Worm (Caenorhabditis elegans): ENCODE measurements around the gene C17H12.37.

C17H12.37 gene

ce11 chrIV:6804815-6805214 is at the start of gene C17H12.37:
Gene C17H12.37, plus strand, starts transcription at chrIV:6805115.
- no peak for TF ChIP-seq hmbx-1 (tag; optimal IDR thresholded peaks at IDR 0.05)
- TF ChIP-seq ama-1 (optimal IDR thresholded peaks at IDR 0.05), result no peak
- no peak for TF ChIP-seq hnd-1 (tag; optimal IDR thresholded peaks at IDR 0.05)
- TF ChIP-seq B0310.2 (tag; optimal IDR thresholded peaks at IDR 0.05), result no peak
- no peak for TF ChIP-seq F13C5.2 (tag; optimal IDR thresholded peaks at IDR 0.05)
- TF ChIP-seq ceh-36 (tag; optimal IDR thresholded peaks at IDR 0.05), result no peak

ce11 chrIV:6756374-6756773 is 48.5 kb upstream of the C17H12.37 start:
- TF ChIP-seq sea-1 (GFP tag; conservative IDR thresholded peaks at IDR 0.05) (peak; percentile 91), B0310.2 (tag; optimal IDR thresholded peaks at IDR 0.05) (peak; percentile 47), tra-4 (tag; optimal IDR thresholded peaks at IDR 0.05) (no peak), scrt-1 (GFP tag; IDR thresholded peaks at IDR 0.05) (peak; percentile 83), hmg-4 (GFP tag; optimal IDR thresholded peaks at IDR 0.05) (peak; percentile 91), F13C5.2 (tag; optimal IDR thresholded peaks at IDR 0.05) (peak; percentile 94), tbx-37 (GFP tag; conservative IDR thresholded peaks at IDR 0.05) (peak; percentile 81), hnd-1 (tag; optimal IDR thresholded peaks at IDR 0.05) (peak; percentile 60), ama-1 (optimal IDR thresholded peaks at IDR 0.05) (no peak), ceh-36 (tag; optimal IDR thresholded peaks at IDR 0.05) (peak; percentile 71), hmbx-1 (tag; optimal IDR thresholded peaks at IDR 0.05) (peak; percentile 27), flt-1 (GFP tag; IDR thresholded peaks at IDR 0.05) (peak; percentile 78), pes-1 (GFP tag; IDR thresholded peaks at IDR 0.05) (no peak; the same call in 1 of the 2 replicates), ceh-13 (GFP tag; optimal IDR thresholded peaks at IDR 0.05) (peak; percentile 55), tbx-11 (GFP tag; IDR thresholded peaks at IDR 0.05) (peak; percentile 80), ets-7 (tag; optimal IDR thresholded peaks at IDR 0.05) (peak; percentile 69), aly-1 (tag; optimal IDR thresholded peaks at IDR 0.05) (peak; percentile 82)

- TF ChIP-seq hnd-1 (tag; optimal IDR thresholded peaks at IDR 0.05) (no peak), hmg-4 (GFP tag; optimal IDR thresholded peaks at IDR 0.05) (no peak), sea-1 (GFP tag; conservative IDR thresholded peaks at IDR 0.05) (no peak), B0310.2 (tag; optimal IDR thresholded peaks at IDR 0.05) (no peak), tbx-11 (GFP tag; IDR thresholded peaks at IDR 0.05) (no peak), F13C5.2 (tag; optimal IDR thresholded peaks at IDR 0.05) (no peak), hmbx-1 (tag; optimal IDR thresholded peaks at IDR 0.05) (no peak)
Observed at ce11 chrIV:6757011-6757410, 47.9 kb upstream of the C17H12.37 start, which contains the start of gene usp-4. Gene usp-4, plus strand, starts transcription at chrIV:6757311.

ce11 chrIV:6757614-6758013 is 47.3 kb upstream of the C17H12.37 start:
- TF ChIP-seq sea-1 (GFP tag; conservative IDR thresholded peaks at IDR 0.05) (no peak), aly-1 (tag; optimal IDR thresholded peaks at IDR 0.05) (no peak), hnd-1 (tag; optimal IDR thresholded peaks at IDR 0.05) (no peak), pes-1 (GFP tag; IDR thresholded peaks at IDR 0.05) (no peak), ets-7 (tag; optimal IDR thresholded peaks at IDR 0.05) (no peak), ceh-36 (tag; optimal IDR thresholded peaks at IDR 0.05) (no peak), scrt-1 (GFP tag; IDR thresholded peaks at IDR 0.05) (no peak)

ce11 chrIV:6762416-6762815 is 42.5 kb upstream of the C17H12.37 start, which contains the start of gene spd-3:
Gene spd-3, plus strand, starts transcription at chrIV:6762716.
- TF ChIP-seq aly-1 (tag; optimal IDR thresholded peaks at IDR 0.05) (no peak), tra-4 (tag; optimal IDR thresholded peaks at IDR 0.05) (no peak), F13C5.2 (tag; optimal IDR thresholded peaks at IDR 0.05) (no peak), hmg-4 (GFP tag; optimal IDR thresholded peaks at IDR 0.05) (no peak), tbx-37 (GFP tag; conservative IDR thresholded peaks at IDR 0.05) (no peak), ets-7 (tag; optimal IDR thresholded peaks at IDR 0.05) (no peak), ceh-13 (GFP tag; optimal IDR thresholded peaks at IDR 0.05) (no peak), ama-1 (optimal IDR thresholded peaks at IDR 0.05) (no peak)

- TF ChIP-seq F13C5.2 (tag; optimal IDR thresholded peaks at IDR 0.05) (peak; percentile 1), tra-4 (tag; optimal IDR thresholded peaks at IDR 0.05) (no peak), scrt-1 (GFP tag; IDR thresholded peaks at IDR 0.05) (no peak)
Observed at ce11 chrIV:6767240-6767639, 37.7 kb upstream of the C17H12.37 start.

ce11 chrIV:6770407-6770883 is 34.5 kb upstream of the C17H12.37 start, which contains the start of gene anat-1:
Gene anat-1, plus strand, starts transcription at chrIV:6770833.
- TF ChIP-seq ama-1 (optimal IDR thresholded peaks at IDR 0.05), result no peak
- TF ChIP-seq hnd-1 (tag; optimal IDR thresholded peaks at IDR 0.05), result no peak
- no peak for TF ChIP-seq tbx-37 (GFP tag; conservative IDR thresholded peaks at IDR 0.05)
- TF ChIP-seq hmbx-1 (tag; optimal IDR thresholded peaks at IDR 0.05), result no peak
- TF ChIP-seq flt-1 (GFP tag; IDR thresholded peaks at IDR 0.05), result no peak
- TF ChIP-seq hmg-4 (GFP tag; optimal IDR thresholded peaks at IDR 0.05), result no peak
- TF ChIP-seq ceh-13 (GFP tag; optimal IDR thresholded peaks at IDR 0.05), result no peak
- no peak for TF ChIP-seq ceh-36 (tag; optimal IDR thresholded peaks at IDR 0.05)
- TF ChIP-seq ets-7 (tag; optimal IDR thresholded peaks at IDR 0.05), result no peak
- TF ChIP-seq scrt-1 (GFP tag; IDR thresholded peaks at IDR 0.05), result no peak
- TF ChIP-seq F13C5.2 (tag; optimal IDR thresholded peaks at IDR 0.05), result no peak
- no peak for TF ChIP-seq tbx-11 (GFP tag; IDR thresholded peaks at IDR 0.05)
- no peak for TF ChIP-seq B0310.2 (tag; optimal IDR thresholded peaks at IDR 0.05)
- TF ChIP-seq sea-1 (GFP tag; conservative IDR thresholded peaks at IDR 0.05), result no peak
- no peak for TF ChIP-seq aly-1 (tag; optimal IDR thresholded peaks at IDR 0.05)
- no peak for TF ChIP-seq pes-1 (GFP tag; IDR thresholded peaks at IDR 0.05)
- no peak for TF ChIP-seq tra-4 (tag; optimal IDR thresholded peaks at IDR 0.05)

ce11 chrIV:6771556-6771955 is 33.4 kb upstream of the C17H12.37 start:
- TF ChIP-seq flt-1 (GFP tag; IDR thresholded peaks at IDR 0.05) (no peak), scrt-1 (GFP tag; IDR thresholded peaks at IDR 0.05) (no peak), hmbx-1 (tag; optimal IDR thresholded peaks at IDR 0.05) (no peak), ceh-36 (tag; optimal IDR thresholded peaks at IDR 0.05) (no peak), tbx-37 (GFP tag; conservative IDR thresholded peaks at IDR 0.05) (no peak), tbx-11 (GFP tag; IDR thresholded peaks at IDR 0.05) (no peak), ceh-13 (GFP tag; optimal IDR thresholded peaks at IDR 0.05) (no peak), tra-4 (tag; optimal IDR thresholded peaks at IDR 0.05) (no peak), hnd-1 (tag; optimal IDR thresholded peaks at IDR 0.05) (no peak), ets-7 (tag; optimal IDR thresholded peaks at IDR 0.05) (no peak), pes-1 (GFP tag; IDR thresholded peaks at IDR 0.05) (no peak)

Data from whole organism, early embryonic.